Worm (Caenorhabditis elegans): Measurements from ENCODE around the gene W09G10.9.

W09G10.9 gene

DNA sequence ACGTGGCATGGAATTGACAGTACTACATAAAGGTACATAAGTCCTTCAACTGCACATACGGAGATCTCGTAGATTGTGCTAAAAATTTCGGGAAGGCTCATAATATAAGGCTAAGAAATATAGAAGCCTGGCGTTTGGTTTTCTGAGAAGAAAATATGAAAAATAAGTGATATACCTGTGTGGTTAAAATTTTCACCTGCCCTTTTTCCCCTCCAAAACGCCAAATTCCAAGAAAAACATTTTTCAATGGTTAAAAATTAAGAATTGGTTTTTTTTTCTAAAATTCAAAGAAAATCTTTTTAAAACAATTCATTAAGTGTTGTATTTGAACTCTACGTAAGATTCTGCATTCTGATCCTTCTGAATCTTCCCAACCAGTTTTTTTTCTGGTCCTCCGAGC is 7.0 kb upstream of the W09G10.9 start, which contains the start of gene srz-5:
srz-5 (minus strand) TSS at position 101 of the 400 bp plus-strand sequence.
- no peak for TF ChIP-seq unc-62 (GFP tag; optimal IDR thresholded peaks at IDR 0.05)

DNA sequence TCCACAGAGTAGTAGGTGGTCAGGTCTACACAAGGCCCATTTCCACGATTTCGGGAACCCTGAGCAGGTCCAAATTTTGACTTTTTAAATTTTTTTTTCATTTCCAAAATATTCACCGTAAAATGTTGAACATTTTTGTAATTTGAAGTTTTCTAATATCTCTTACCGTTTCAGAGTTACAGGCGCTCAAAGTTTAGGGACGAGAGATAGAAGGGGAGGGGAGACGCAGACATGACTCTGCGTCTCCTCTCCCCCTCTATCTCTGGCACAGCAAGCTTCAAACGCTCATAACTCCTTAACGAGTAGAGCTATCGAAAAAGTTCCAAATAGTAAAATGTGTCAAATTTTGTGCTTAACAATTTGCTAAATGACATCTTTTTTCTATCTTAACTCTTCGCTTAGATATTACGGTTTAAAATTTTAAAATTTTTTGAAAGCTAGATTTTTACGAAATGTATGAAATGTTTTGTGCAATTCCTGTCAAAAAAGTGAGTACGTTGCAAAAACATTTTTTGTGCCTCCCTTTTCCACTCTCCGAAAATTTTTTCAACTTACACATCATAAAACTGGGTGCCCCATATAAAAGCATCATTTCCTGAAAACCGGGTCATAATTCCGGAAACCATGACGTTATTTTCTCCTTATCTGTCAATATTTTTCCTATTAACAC is 6.1 kb upstream of the W09G10.9 start, which contains the start of the genes Y49F6B.14 and clec-125:
Y49F6B.14 (minus strand) TSS at position 101 of the 670 bp plus-strand sequence.
clec-125 (plus strand) TSS at position 620 of the 670 bp plus-strand sequence.
- no peak for TF ChIP-seq unc-62 (GFP tag; optimal IDR thresholded peaks at IDR 0.05)

DNA sequence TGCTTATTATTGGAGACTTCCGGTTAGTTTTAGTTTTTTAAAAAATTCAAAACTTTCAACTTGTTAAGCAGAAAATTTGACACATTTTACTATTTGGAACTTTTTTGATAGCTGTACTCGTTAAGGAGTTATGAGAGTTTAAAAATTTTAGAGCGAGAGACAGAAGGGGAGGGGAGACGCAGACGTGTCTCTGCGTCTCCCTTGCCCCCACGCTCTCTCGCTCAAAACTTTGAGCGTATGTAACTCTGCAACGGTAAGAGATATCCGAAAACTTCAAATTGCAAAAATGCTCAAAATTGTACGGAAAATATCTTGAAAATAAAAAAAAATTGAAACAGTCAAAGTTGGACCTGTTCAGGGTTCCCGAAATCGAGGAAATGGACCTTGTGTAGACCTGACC is 5.4 kb upstream of the W09G10.9 start:
- no peak for TF ChIP-seq unc-62 (GFP tag; optimal IDR thresholded peaks at IDR 0.05)

DNA sequence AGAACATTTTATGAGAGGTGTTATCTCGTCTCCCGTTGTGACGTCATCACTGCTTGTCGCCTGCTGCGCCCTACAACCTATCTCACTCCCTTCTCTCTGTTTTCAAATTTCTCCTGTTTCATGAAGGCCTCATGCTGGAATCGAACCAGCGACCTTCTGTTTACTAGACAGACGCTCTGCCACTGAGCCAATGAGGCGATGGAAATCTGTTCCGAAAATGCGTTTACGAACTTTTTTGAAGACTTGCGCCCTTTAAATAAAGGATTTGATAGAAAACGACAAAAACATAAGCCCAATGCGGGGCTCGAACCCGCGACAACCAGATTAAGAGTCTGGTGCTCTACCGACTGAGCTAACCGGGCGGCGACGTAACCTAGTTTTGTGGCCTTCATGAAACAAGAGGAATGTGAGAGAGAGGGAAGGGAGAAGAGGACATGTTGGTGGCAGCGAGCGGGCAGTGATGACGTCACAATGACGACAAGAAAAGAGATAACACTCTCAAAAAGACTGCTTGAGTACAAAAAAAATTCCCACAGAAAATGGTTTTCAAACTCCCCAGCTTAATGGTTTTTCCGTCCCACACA is 2.5 kb upstream of the W09G10.9 start, which contains the start of gene clec-126:
clec-126 (plus strand) TSS at position 534 of the 584 bp plus-strand sequence.
- TF ChIP-seq unc-62 (GFP tag; optimal IDR thresholded peaks at IDR 0.05), result no peak

DNA sequence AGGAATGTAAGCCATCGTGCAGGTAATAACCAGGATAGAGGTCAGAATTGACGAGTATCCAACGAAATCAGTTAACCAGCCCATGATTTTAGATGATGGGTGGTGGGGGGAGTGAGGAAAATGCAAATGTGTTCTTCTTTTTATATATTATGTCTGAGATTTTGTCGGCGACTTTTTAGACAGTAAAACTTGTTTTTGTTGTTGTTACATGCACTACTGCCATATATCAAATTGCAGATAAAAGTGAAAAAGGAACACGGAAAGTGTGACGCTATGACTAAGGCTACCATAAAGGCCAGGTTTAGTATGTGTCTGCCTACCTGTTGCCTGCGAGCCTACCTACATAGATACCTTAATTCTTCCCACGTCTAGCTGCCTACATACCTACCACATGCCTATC is 2.5 kb downstream of the W09G10.9 start, which contains the start of gene col-72:
col-72 (minus strand) TSS at position 101 of the 400 bp plus-strand sequence.
- TF ChIP-seq unc-62 (GFP tag; optimal IDR thresholded peaks at IDR 0.05), result no peak

DNA sequence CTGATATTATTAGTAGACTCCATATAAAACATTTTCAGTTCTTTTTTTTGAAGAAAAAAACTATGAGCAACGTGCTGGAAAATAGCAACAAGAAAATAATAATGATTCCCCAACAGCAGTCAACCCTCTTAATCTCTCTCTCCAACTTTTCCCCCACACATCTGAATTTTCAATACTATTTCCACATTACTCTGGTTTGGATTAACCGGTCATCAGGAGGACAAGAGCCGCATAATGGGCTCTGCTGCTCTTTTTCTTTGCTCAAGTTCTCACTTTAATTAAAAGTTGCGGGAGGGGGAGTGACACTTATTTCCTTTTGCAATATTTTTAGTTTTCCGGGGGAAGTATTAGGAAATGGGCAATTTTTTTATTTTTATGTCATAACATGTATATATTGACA is 5.9 kb downstream of the W09G10.9 start:
- TF ChIP-seq unc-62 (GFP tag; optimal IDR thresholded peaks at IDR 0.05), result no peak

DNA sequence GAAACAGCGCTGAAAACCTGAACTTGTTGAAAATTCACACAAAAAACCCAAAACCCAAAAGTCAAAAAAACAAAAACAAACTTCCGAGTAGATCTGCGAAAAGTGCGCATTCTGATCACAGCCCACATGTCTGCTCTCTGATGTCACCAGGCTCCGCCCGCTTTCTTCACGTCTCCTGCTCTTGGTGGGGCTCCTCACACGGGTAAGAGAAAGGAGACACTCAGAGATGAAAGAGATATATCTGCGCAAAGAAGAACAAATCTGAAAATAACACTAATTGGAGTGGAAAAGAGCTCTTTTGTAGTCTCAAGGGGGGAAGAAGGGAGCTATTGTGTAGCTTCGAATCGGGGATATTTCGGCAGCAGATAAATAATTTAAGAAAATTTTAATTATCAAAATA is 6.7 kb downstream of the W09G10.9 start, which contains the start of gene ncs-6:
ncs-6 (minus strand) TSS at position 261 of the 400 bp plus-strand sequence.
- TF ChIP-seq unc-62 (GFP tag; optimal IDR thresholded peaks at IDR 0.05), result no peak

DNA sequence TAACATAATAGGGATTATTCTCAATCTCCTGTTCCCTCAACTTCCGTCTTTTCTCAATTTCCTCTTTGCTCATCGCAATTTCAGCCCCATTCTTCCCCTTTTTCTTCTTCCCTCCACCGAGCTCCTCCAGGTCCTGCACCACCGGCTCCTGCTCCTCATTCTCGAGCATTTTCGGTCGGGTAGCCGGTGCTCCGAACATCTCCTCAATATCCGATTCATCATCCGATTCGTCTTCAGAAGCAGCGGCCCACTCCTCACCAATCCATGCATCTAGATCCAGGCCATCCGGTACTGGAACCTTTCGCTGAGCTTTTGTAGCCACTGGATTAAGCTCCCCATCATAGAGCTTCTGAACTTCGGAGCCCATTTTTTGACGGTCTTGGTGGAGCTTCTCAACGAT is 18.6 kb downstream of the W09G10.9 start:
- no peak for TF ChIP-seq unc-62 (GFP tag; optimal IDR thresholded peaks at IDR 0.05)

DNA sequence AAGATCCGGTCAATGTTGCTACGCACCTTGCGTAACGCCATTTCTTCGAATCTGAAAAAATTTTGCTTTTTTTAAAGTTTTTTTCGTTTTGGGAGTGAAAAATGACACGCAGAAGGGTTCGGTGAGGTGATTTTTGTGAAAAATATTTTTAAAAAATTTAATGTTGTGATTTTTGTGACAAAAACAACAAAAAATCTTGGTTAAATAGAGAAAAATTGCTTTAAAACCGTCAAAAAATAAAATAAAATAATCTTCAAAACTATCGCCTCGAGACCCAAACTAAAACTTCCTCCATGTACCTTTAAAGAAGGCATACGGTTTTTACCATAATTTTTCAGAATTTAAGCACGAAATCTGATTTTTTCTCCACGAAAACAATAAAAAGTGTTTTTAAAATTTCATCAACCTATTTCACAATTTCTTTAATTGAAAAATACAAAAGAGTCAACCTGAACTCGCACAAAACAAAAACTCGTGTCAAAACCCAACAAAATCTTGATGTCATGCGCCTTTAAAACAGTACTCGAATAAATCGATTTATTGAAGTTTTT is 24.9 kb downstream of the W09G10.9 start, which contains the start of gene apd-3:
apd-3 (minus strand) TSS at position 51 of the 551 bp plus-strand sequence.
- no peak for TF ChIP-seq unc-62 (GFP tag; optimal IDR thresholded peaks at IDR 0.05)

DNA sequence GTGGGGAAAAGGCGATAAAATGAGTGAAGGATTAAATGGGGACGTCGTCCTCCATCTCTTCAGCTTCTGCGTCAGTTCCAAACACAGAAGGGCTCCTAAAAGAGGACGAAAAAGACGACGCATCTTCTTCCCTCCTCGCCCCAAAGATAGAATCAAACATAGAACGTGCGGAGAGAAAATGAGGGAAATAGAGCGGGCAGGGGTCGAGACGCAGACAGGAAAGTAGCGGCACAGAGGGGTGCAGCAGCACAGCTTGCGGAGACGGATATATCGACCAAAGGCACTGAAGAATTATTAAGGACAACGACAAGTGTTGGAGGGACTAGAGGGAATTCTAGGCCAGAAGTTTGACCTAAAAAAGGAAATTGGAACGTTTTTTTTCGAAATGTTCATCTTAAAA is 25.7 kb downstream of the W09G10.9 start:
- no peak for TF ChIP-seq unc-62 (GFP tag; optimal IDR thresholded peaks at IDR 0.05)

DNA sequence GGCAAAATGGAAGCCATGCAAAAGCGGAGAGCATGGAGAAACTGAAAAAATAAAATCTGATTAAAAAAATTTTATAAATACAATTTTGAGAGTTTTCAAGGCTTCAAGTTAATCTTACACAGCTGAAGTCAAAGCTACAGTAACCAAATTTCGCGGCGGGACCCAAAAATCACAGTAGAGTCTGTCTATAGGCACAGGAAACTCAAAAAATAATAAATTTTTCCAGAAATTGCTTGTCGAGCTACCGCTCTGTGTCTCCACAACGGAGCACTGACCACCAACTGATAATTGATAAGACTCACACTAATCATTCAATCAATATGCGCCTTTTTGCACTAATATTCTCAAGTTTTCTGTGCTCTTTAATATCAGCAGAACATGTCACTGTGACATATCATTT is 28.8 kb downstream of the W09G10.9 start, which contains the start of gene W10G11.19:
W10G11.19 (plus strand) TSS at position 301 of the 400 bp plus-strand sequence.
- TF ChIP-seq unc-62 (GFP tag; optimal IDR thresholded peaks at IDR 0.05), result no peak

DNA sequence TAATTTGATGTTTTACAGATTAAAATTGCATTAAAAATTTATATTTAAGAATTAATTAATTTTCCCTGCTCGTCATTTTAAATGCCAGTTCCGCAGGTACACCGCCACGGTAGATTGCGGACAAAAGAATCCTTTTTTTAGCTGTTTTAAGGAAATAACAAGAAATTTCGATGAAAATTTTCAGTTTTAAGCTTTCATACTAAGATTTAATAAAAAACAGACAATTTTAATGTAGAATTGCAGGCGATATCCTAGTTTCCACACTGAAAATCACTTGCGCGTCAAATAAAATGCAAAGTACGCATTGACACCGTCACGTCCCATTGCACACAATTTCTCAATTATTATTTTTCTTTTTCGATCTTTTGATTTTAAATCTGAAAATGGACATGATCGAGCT is 31.9 kb downstream of the W09G10.9 start, which contains the start of gene dnc-3:
dnc-3 (plus strand) TSS at position 272 of the 400 bp plus-strand sequence.
- no peak for TF ChIP-seq unc-62 (GFP tag; optimal IDR thresholded peaks at IDR 0.05)

DNA sequence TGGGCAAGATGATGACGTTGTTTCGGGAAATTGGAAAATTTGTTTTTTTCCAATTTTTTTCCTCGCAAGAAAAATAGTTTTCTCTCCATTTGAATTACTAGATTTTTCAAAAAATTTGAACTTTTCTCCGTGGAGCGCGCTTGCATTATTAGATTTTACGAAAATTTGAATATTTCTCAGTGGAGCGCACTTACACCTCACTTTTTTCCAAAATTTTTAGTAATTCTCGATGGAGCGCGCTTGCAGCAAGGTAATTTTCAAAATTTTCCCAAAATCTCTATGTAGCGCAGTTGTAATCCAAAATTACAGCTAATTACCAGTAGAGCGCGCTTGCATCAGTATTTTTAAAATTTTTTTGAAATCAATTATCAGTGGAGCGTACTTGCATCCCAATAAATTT is 33.1 kb downstream of the W09G10.9 start:
- TF ChIP-seq unc-62 (GFP tag; optimal IDR thresholded peaks at IDR 0.05), result no peak

DNA sequence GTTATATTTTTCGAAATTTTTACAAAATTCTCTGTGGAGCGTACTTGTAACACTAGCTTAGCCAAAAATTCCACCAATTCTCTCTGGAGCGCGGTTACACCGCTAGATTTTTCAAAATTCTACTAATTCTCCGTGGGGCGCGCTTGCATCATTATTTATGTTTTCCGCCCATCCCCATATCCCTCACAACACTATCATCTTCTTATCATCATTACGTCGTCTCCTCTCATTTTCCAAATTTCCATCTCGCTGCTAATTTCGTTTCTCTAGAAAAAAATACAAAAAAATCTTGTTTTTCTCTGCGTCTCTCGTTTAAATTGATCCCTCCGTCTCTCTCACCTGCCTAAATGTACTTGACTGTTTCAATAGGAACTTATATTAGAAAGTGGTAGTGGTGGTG is 33.7 kb downstream of the W09G10.9 start:
- TF ChIP-seq unc-62 (GFP tag; optimal IDR thresholded peaks at IDR 0.05), result no peak

DNA sequence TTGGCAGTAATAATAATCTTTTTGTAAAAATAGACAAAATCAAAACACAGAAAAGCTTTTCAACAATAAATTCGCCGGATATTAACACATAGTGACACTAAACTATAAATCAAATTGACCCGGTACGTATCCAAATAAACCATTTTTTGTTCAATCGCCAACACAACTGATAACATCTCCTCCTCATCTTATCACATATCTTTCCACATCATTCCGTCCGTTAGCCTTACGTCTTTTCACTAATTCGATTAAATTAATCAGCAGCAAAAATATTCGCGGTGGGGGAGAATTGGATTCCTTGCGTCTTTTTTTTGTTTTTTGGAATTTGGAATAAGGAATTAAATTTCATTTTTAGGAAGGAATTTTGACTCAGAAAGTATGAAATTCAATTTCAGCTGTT is 35.0 kb downstream of the W09G10.9 start:
- TF ChIP-seq unc-62 (GFP tag; optimal IDR thresholded peaks at IDR 0.05), result no peak

DNA sequence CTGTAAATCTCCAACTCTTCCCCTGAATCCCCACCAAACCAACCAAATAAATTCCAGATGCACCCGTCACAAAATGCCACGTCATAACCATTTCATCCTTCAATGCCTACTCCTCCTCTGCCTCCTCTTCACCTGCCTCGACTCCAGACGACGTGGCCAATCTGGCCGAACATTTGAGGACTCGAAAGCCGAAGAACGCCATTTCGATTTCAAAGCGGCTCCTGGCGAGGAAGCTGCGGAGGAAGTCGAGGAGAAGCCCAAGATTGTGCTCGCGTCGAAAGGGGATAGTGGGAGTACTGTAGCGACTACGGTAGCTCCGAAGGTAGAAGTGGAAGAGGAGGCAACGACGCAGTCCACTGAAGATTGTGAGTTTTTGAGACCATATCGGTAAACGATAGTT is 35.8 kb downstream of the W09G10.9 start, which contains the start of gene lgc-45:
lgc-45 (plus strand) TSS at position 56 of the 400 bp plus-strand sequence.
- TF ChIP-seq unc-62 (GFP tag; optimal IDR thresholded peaks at IDR 0.05), result no peak

Measured in whole organism, dauer.